Worm (Caenorhabditis elegans) whole organism, late embryonic: ENCODE results near the gene F26G1.10.

ENCODE experiments used
- F13H6.1 ChIP-seq: sonication (generic microtip); optimal IDR thresholded peaks from 2 replicates; lab custom pipeline; 2016; ENCODE audit warnings: missing genetic modification characterization, missing compliant biosample characterization
- ama-1 ChIP-seq: fragments of 150-350 bp; optimal IDR thresholded peaks from 2 replicates; lab custom pipeline; 2014
- eyg-1 ChIP-seq: sonication (generic microtip); optimal IDR thresholded peaks from 2 replicates; lab custom pipeline; 2016; ENCODE audit warnings: missing genotype, missing genetic modification characterization, missing compliant biosample characterization
- fkh-10 ChIP-seq: fragments of 150-350 bp; optimal IDR thresholded peaks from 2 replicates; lab custom pipeline; 2014; ENCODE audit warnings: missing biosample characterization, missing genetic modification reagents, missing genetic modification characterization
- nfya-1 ChIP-seq: sonication (generic microtip); optimal IDR thresholded peaks from 2 replicates; lab custom pipeline; 2017; ENCODE audit warnings: missing genetic modification characterization, mild to moderate bottlenecking, missing compliant biosample characterization, antibody characterized with exemption, moderate library complexity
- pqm-1 ChIP-seq: sonication (generic microtip); optimal IDR thresholded peaks from 2 replicates; lab custom pipeline; 2016; ENCODE audit warnings: missing genetic modification characterization, missing compliant biosample characterization
- tbx-2 ChIP-seq: sonication (generic microtip); optimal IDR thresholded peaks from 2 replicates; lab custom pipeline; 2016; ENCODE audit warnings: missing genetic modification characterization, missing compliant biosample characterization
- ttx-3 ChIP-seq: sonication (generic microtip); optimal IDR thresholded peaks from 2 replicates; lab custom pipeline; 2016; ENCODE audit warnings: missing genetic modification reagents, missing genetic modification characterization, missing compliant biosample characterization
- ztf-16 ChIP-seq: sonication (generic microtip); optimal IDR thresholded peaks from 2 replicates; lab custom pipeline; 2017; ENCODE audit warnings: missing genetic modification characterization, missing compliant biosample characterization

- TF ChIP-seq F13H6.1 (tag; lab: Kevin White, UChicago) (no peak), eyg-1 (tag; lab: Kevin White, UChicago) (no peak), fkh-10 (GFP tag; lab: Kevin White, UChicago) (no peak), nfya-1 (tag; lab: Kevin White, UChicago) (no peak), ttx-3 (tag; lab: Kevin White, UChicago) (no peak), ztf-16 (no peak), pqm-1 (no peak), ama-1 (lab: Kevin White, UChicago) (no peak), tbx-2 (tag; lab: Kevin White, UChicago) (no peak)
Measured at ce11 chrII:4800524-4800923, 26.3 kb downstream of the F26G1.10 start.
